Worm (Caenorhabditis elegans): ENCODE results near the gene xbx-6.

ce11 chrV:9661514-9661913 lies 41.3 kb upstream of the xbx-6 start, which contains the start of gene pitr-4:
- TF ChIP-seq unc-62 (GFP tag; optimal IDR thresholded peaks at IDR 0.05) = no peak
- TF ChIP-seq lin-15B (tag; optimal IDR thresholded peaks at IDR 0.05) = no peak
- TF ChIP-seq elt-1 (tag; optimal IDR thresholded peaks at IDR 0.05) = no peak
- no peak for TF ChIP-seq ztf-11 (tag; optimal IDR thresholded peaks at IDR 0.05)
